Fruit fly (Drosophila melanogaster) whole organism, embryonic: ENCODE measurements around the gene Ykt6.
A peak's percentile ranks its signal among the peaks of the same experiment; 100 is the strongest.

Source experiments
- Ada2b ChIP-seq: fragments of 200-800 bp; sonication (Bioruptor generic); IDR thresholded peaks from 2 replicates; pipeline ENCODE4 v1.3.6; 2022; ENCODE audit warnings: missing biosample characterization, missing genetic modification characterization
- Asciz ChIP-seq: fragments of 200-800 bp; sonication (Bioruptor generic); optimal IDR thresholded peaks from 2 replicates; lab custom pipeline; 2017; ENCODE audit warnings: missing biosample characterization, mild to moderate bottlenecking, missing genetic modification characterization, missing genetic modification reagents
- Atf-2 ChIP-seq: fragments of 200-800 bp; sonication (Bioruptor generic); optimal IDR thresholded peaks from 2 replicates; lab custom pipeline; 2016; ENCODE audit warnings: missing biosample characterization, missing genetic modification characterization
- Atf6 ChIP-seq: fragments of 200-800 bp; sonication (Bioruptor generic); IDR thresholded peaks from 2 replicates; pipeline ENCODE4 v1.3.6; 2022; ENCODE audit warnings: missing biosample characterization, missing genetic modification characterization
- Bteb2 ChIP-seq: fragments of 200-800 bp; sonication (Bioruptor generic); optimal IDR thresholded peaks from 2 replicates; lab custom pipeline; 2016; ENCODE audit warnings: missing biosample characterization, missing genetic modification characterization
- CG10274 ChIP-seq: fragments of 200-800 bp; sonication (Bioruptor generic); optimal IDR thresholded peaks from 3 replicates; lab custom pipeline; 2017; ENCODE audit warnings: missing biosample characterization, mild to moderate bottlenecking, missing genetic modification characterization
- CG10565 ChIP-seq: fragments of 200-800 bp; sonication (Bioruptor generic); optimal IDR thresholded peaks from 3 replicates; lab custom pipeline; 2016; ENCODE audit warnings: missing biosample characterization, mild to moderate bottlenecking, missing genetic modification characterization
- CG11247 ChIP-seq: fragments of 200-800 bp; sonication (Bioruptor generic); IDR thresholded peaks from 2 replicates; pipeline ENCODE4 v1.3.6; 2022; ENCODE audit warnings: missing biosample characterization, missing genetic modification characterization
- CG11723 ChIP-seq: fragments of 200-800 bp; sonication (Bioruptor generic); optimal IDR thresholded peaks from 2 replicates; lab custom pipeline; 2017; ENCODE audit warnings: missing biosample characterization, mild to moderate bottlenecking, missing genetic modification characterization
- CG13624 ChIP-seq: fragments of 200-800 bp; sonication (Bioruptor generic); optimal IDR thresholded peaks from 2 replicates; lab custom pipeline; 2016; ENCODE audit warnings: missing biosample characterization, missing genetic modification characterization
- CG13775 ChIP-seq: fragments of 200-800 bp; sonication (Bioruptor generic); optimal IDR thresholded peaks from 3 replicates; lab custom pipeline; 2017; ENCODE audit warnings: missing biosample characterization, mild to moderate bottlenecking, missing genetic modification characterization
- CG14667 ChIP-seq: fragments of 200-800 bp; sonication (Bioruptor generic); IDR thresholded peaks from 2 replicates; pipeline ENCODE4 v1.3.6; 2022; ENCODE audit warnings: missing biosample characterization, missing genetic modification characterization
- CG15269 ChIP-seq: fragments of 200-800 bp; sonication (Bioruptor generic); optimal IDR thresholded peaks from 2 replicates; lab custom pipeline; 2018; ENCODE audit warnings: missing biosample characterization, mild to moderate bottlenecking, missing genetic modification characterization, moderate library complexity
- CG17328 ChIP-seq: fragments of 200-800 bp; sonication (Bioruptor generic); IDR thresholded peaks from 2 replicates; pipeline ENCODE4 v1.3.6; 2022; ENCODE audit warnings: missing biosample characterization, missing genetic modification characterization
- CG17568 ChIP-seq: fragments of 200-800 bp; sonication (Bioruptor generic); optimal IDR thresholded peaks from 2 replicates; lab custom pipeline; 2018; ENCODE audit warnings: missing biosample characterization, mild to moderate bottlenecking, missing genetic modification characterization, moderate library complexity
- CG17912 ChIP-seq: fragments of 200-800 bp; sonication (Bioruptor generic); optimal IDR thresholded peaks from 2 replicates; lab custom pipeline; 2018; ENCODE audit warnings: missing biosample characterization, mild to moderate bottlenecking, missing genetic modification characterization
- CG18011 ChIP-seq: fragments of 200-800 bp; sonication (Bioruptor generic); optimal IDR thresholded peaks from 2 replicates; lab custom pipeline; 2017; ENCODE audit warnings: missing biosample characterization, missing genetic modification characterization, mild to moderate bottlenecking, moderate library complexity, missing genotype
- CG18599 ChIP-seq: fragments of 200-800 bp; sonication (Bioruptor generic); optimal IDR thresholded peaks from 3 replicates; lab custom pipeline; 2017; ENCODE audit warnings: missing biosample characterization, missing genetic modification characterization, mild to moderate bottlenecking, moderate library complexity, missing genetic modification reagents
- CG31388 ChIP-seq: fragments of 200-800 bp; sonication (Bioruptor generic); optimal IDR thresholded peaks from 2 replicates; lab custom pipeline; 2016; ENCODE audit warnings: missing biosample characterization, missing genetic modification characterization
- CG4707 ChIP-seq: fragments of 200-800 bp; sonication (Bioruptor generic); optimal IDR thresholded peaks from 2 replicates; lab custom pipeline; 2018; ENCODE audit warnings: missing biosample characterization, mild to moderate bottlenecking, missing genetic modification characterization, moderate library complexity
- CG7372 ChIP-seq: fragments of 200-800 bp; sonication (Bioruptor generic); IDR thresholded peaks from 2 replicates; pipeline ENCODE4 v1.3.6; 2022; ENCODE audit warnings: missing biosample characterization, missing genetic modification characterization
- CG7786 ChIP-seq: fragments of 200-800 bp; sonication (Bioruptor generic); optimal IDR thresholded peaks from 2 replicates; lab custom pipeline; 2016; ENCODE audit warnings: missing biosample characterization, missing genetic modification characterization
- CG8765 ChIP-seq: fragments of 200-800 bp; sonication (Bioruptor generic); IDR thresholded peaks from 2 replicates; pipeline ENCODE4 v1.3.6; 2022; ENCODE audit warnings: missing biosample characterization, missing genetic modification characterization
- CTCF ChIP-seq: fragments of 200-800 bp; sonication (Bioruptor generic); optimal IDR thresholded peaks from 2 replicates; lab custom pipeline; 2017; ENCODE audit warnings: missing biosample characterization, mild to moderate bottlenecking, missing genetic modification characterization, moderate library complexity
- D ChIP-seq, 2 experiments: fragments of 200-800 bp in 1 of 2; fragments of >200 bp in 1 of 2; sonication (Bioruptor generic) in 1 of 2; optimal IDR thresholded peaks; 2 replicates in 1 of 2; 3 replicates in 1 of 2; lab custom pipeline; 2017; ENCODE audit warnings: mild to moderate bottlenecking in 1 of 2, missing biosample characterization in 1 of 2, missing genetic modification characterization in 1 of 2, missing genetic modification reagents in 1 of 2
- Doc2 ChIP-seq: fragments of 200-800 bp; sonication (Bioruptor generic); IDR thresholded peaks from 2 replicates; pipeline ENCODE4 v1.3.6; 2022; ENCODE audit warnings: missing biosample characterization, missing genetic modification characterization
- Dref ChIP-seq: fragments of 200-800 bp; sonication (Bioruptor generic); IDR thresholded peaks from 2 replicates; pipeline ENCODE4 v1.3.6; 2022; ENCODE audit warnings: missing biosample characterization, missing genetic modification characterization
- Ets97D ChIP-seq: fragments of 200-800 bp; sonication (Bioruptor generic); optimal IDR thresholded peaks from 3 replicates; lab custom pipeline; 2016; ENCODE audit warnings: missing biosample characterization, missing genetic modification characterization
- HLH54F ChIP-seq: fragments of 200-800 bp; sonication (Bioruptor generic); optimal IDR thresholded peaks from 3 replicates; lab custom pipeline; 2016; ENCODE audit warnings: missing biosample characterization, missing genetic modification characterization
- Hmr ChIP-seq: fragments of 200-800 bp; sonication (Bioruptor generic); optimal IDR thresholded peaks from 3 replicates; lab custom pipeline; 2017; ENCODE audit warnings: mild to moderate bottlenecking, missing biosample characterization, missing genetic modification reagents, missing genetic modification characterization
- Lpt ChIP-seq: fragments of >200 bp; optimal IDR thresholded peaks from 2 replicates; lab custom pipeline; 2018; ENCODE audit warnings: missing biosample characterization, missing genetic modification characterization
- Nf-YA ChIP-seq: fragments of 200-800 bp; sonication (Bioruptor generic); IDR thresholded peaks from 2 replicates; pipeline ENCODE4 v1.3.6; 2022; ENCODE audit warnings: missing biosample characterization, missing genetic modification characterization
- Nf-YB ChIP-seq: fragments of 200-800 bp; sonication (Bioruptor generic); optimal IDR thresholded peaks from 3 replicates; lab custom pipeline; 2019; ENCODE audit warnings: missing biosample characterization, mild to moderate bottlenecking, missing genetic modification characterization, moderate library complexity
- NfI ChIP-seq: fragments of 200-800 bp; sonication (Bioruptor generic); optimal IDR thresholded peaks from 3 replicates; lab custom pipeline; 2018; ENCODE audit warnings: missing biosample characterization, mild to moderate bottlenecking, missing genetic modification characterization, moderate library complexity
- ab ChIP-seq: fragments of 200-800 bp; sonication (Bioruptor generic); optimal IDR thresholded peaks from 2 replicates; lab custom pipeline; 2016; ENCODE audit warnings: missing biosample characterization, missing genetic modification characterization
- ap ChIP-seq: fragments of 200-800 bp; sonication (Bioruptor generic); IDR thresholded peaks from 2 replicates; pipeline ENCODE4 v1.3.6; 2022; ENCODE audit warnings: missing biosample characterization, missing genetic modification characterization
- ato ChIP-seq: fragments of 200-800 bp; sonication (Bioruptor generic); IDR thresholded peaks from 2 replicates; pipeline ENCODE4 v1.3.6; 2022; ENCODE audit warnings: missing biosample characterization, missing genetic modification characterization; ENCODE audit not compliant: partially characterized antibody
- caup ChIP-seq: fragments of 200-800 bp; sonication (Bioruptor generic); optimal IDR thresholded peaks from 3 replicates; lab custom pipeline; 2017; ENCODE audit warnings: missing biosample characterization, mild to moderate bottlenecking, missing genetic modification characterization, moderate library complexity; ENCODE audit not compliant: severe bottlenecking
- chif ChIP-seq, 2 experiments: fragments of 200-800 bp; sonication (Bioruptor generic); optimal IDR thresholded peaks; 3 replicates each; lab custom pipeline; 2016; ENCODE audit warnings: missing biosample characterization in 2 of 2, missing genetic modification characterization in 2 of 2
- disco-r ChIP-seq: fragments of 200-800 bp; sonication (Bioruptor generic); optimal IDR thresholded peaks from 2 replicates; lab custom pipeline; 2016; ENCODE audit warnings: missing biosample characterization, missing genetic modification characterization
- eyg ChIP-seq: fragments of 200-800 bp; sonication (Bioruptor generic); optimal IDR thresholded peaks from 3 replicates; lab custom pipeline; 2016; ENCODE audit warnings: missing biosample characterization, missing genetic modification characterization
- ftz-f1 ChIP-seq: fragments of 200-800 bp; sonication (Bioruptor generic); optimal IDR thresholded peaks from 2 replicates; lab custom pipeline; 2016; ENCODE audit warnings: missing biosample characterization, missing genetic modification characterization
- inv ChIP-seq: fragments of 200-800 bp; sonication (Bioruptor generic); IDR thresholded peaks from 2 replicates; pipeline ENCODE4 v1.3.6; 2022; ENCODE audit warnings: missing biosample characterization, missing genetic modification characterization; ENCODE audit not compliant: partially characterized antibody
- kah ChIP-seq: fragments of 200-800 bp; sonication (Bioruptor generic); optimal IDR thresholded peaks from 2 replicates; lab custom pipeline; 2018; ENCODE audit warnings: missing biosample characterization, mild to moderate bottlenecking, missing genetic modification characterization
- luna ChIP-seq: fragments of 200-800 bp; sonication (Bioruptor generic); optimal IDR thresholded peaks from 2 replicates; lab custom pipeline; 2016; ENCODE audit warnings: missing biosample characterization, missing genetic modification characterization
- org-1 ChIP-seq: fragments of 200-800 bp; sonication (Bioruptor generic); optimal IDR thresholded peaks from 2 replicates; lab custom pipeline; 2017; ENCODE audit warnings: missing biosample characterization, missing genetic modification characterization
- pita ChIP-seq: fragments of 200-800 bp; sonication (Bioruptor generic); optimal IDR thresholded peaks from 2 replicates; lab custom pipeline; 2017; ENCODE audit warnings: missing biosample characterization, mild to moderate bottlenecking, missing genetic modification characterization
- pzg ChIP-seq: fragments of 200-800 bp; sonication (Bioruptor generic); optimal IDR thresholded peaks from 3 replicates; lab custom pipeline; 2018; ENCODE audit warnings: missing biosample characterization, mild to moderate bottlenecking, missing genetic modification characterization, moderate library complexity
- sens ChIP-seq: fragments of 200-800 bp; sonication (Bioruptor generic); peaks from one replicate; lab custom pipeline; 2016; ENCODE audit warnings: missing biosample characterization, missing genetic modification characterization
- tio ChIP-seq: fragments of 200-800 bp; sonication (Bioruptor generic); optimal IDR thresholded peaks from 2 replicates; lab custom pipeline; 2017; ENCODE audit warnings: missing biosample characterization, missing genetic modification characterization, inconsistent platforms
- tna ChIP-seq: fragments of 200-800 bp; sonication (Bioruptor generic); IDR thresholded peaks from 2 replicates; pipeline ENCODE4 v1.3.6; 2022; ENCODE audit warnings: missing biosample characterization, missing genetic modification characterization; ENCODE audit not compliant: partially characterized antibody

Ykt6 gene

DNA sequence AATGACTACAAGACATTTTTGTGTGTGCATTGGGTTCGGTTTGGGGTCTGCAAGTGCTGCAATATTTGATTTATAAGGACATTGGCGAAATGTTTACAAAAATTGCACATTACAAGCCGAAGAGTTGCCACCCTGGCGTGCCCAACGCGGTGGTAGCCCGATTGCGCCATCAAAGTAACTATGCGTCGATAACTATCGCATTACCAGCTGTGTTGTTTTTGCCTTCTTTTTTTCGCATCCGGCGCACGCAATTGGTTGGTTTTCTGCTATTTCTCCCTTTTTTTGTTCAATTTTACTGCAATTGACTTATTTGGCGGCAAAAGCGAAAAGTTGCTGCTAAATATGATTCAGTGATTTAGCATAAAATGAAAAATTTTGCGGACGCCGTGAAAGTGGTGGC is 14.5 kb downstream of the Ykt6 start, which contains the start of gene RpS14b (continued):
- TF ChIP-seq ap (no peak; the same call in 1 of the 2 replicates), caup (GFP tag; lab: Kevin White, UChicago) (peak; percentile 88), pita (GFP tag; lab: Kevin White, UChicago) (no peak), ab (GFP tag; lab: Kevin White, UChicago) (peak; percentile 3), Bteb2 (GFP tag; lab: Kevin White, UChicago) (peak; percentile 55), tio (GFP tag; lab: Kevin White, UChicago) (no peak), ato (peak; percentile 77), CG7786 (GFP tag; lab: Kevin White, UChicago) (peak; percentile 32), HLH54F (GFP tag; lab: Kevin White, UChicago) (peak; percentile 45), Nf-YA (no peak), kah (peak; percentile 7), inv (GFP tag; lab: Robert Waterston, UW) (peak; percentile 67), CTCF (GFP tag; lab: Kevin White, UChicago) (peak; percentile 26), Atf-2 (no peak), chif (GFP tag; optimal IDR thresholded peaks at IDR 0.05; lab: Kevin White, UChicago) (peak; percentile 5 to 52), CG17568 (peak; percentile 8), org-1 (no peak), Hmr (GFP tag; lab: Kevin White, UChicago) (peak; percentile 85), Lpt (GFP tag; lab: Kevin White, UChicago) (no peak), CG13624 (GFP tag; lab: Kevin White, UChicago) (peak; percentile 67), Ada2b (peak; percentile 47; the same call in 1 of the 2 replicates), CG13775 (GFP tag; lab: Kevin White, UChicago) (peak; percentile 82), sens (GFP tag; lab: Kevin White, UChicago) (peak; percentile 88), CG4707 (GFP tag; lab: Kevin White, UChicago) (peak; percentile 1), CG18011 (GFP tag; lab: Kevin White, UChicago) (peak; percentile 62), NfI (GFP tag; lab: Kevin White, UChicago) (peak; percentile 85), CG10565 (GFP tag; lab: Kevin White, UChicago) (no peak), ftz-f1 (no peak), luna (peak; percentile 8), Atf6 (GFP tag; lab: Robert Waterston, UW) (peak; percentile 64), CG18599 (peak; percentile 74), Ets97D (GFP tag; lab: Kevin White, UChicago) (peak; percentile 98), tna (0 out of 2 replicates have a peak, but pooled peaks have one; percentile 33), CG11723 (GFP tag; lab: Kevin White, UChicago) (peak; percentile 15), CG31388 (GFP tag; lab: Kevin White, UChicago) (no peak), disco-r (no peak), Asciz (peak; percentile 39), Dref (peak; percentile 88), Nf-YB (peak; percentile 58), CG10274 (GFP tag; lab: Kevin White, UChicago) (peak; percentile 43), CG8765 (GFP tag; lab: Robert Waterston, UW) (no peak; the same call in 1 of the 2 replicates), CG7372 (GFP tag; lab: Robert Waterston, UW) (peak; percentile 46; the same call in 1 of the 2 replicates), eyg (GFP tag; lab: Kevin White, UChicago) (peak; percentile 29), CG11247 (peak; percentile 73), D (optimal IDR thresholded peaks at IDR 0.05; lab: Kevin White, UChicago) (no peak), D (GFP tag; optimal IDR thresholded peaks at IDR 0.05; lab: Kevin White, UChicago) (no peak), CG17912 (GFP tag; lab: Kevin White, UChicago) (peak; percentile 62), CG17328 (peak; percentile 79), Doc2 (GFP tag; lab: Robert Waterston, UW) (no peak), CG14667 (GFP tag; lab: Robert Waterston, UW) (no peak), CG15269 (tag; lab: Kevin White, UChicago) (peak; percentile 61), pzg (GFP tag; lab: Kevin White, UChicago) (peak; percentile 77)
